Worm (Caenorhabditis elegans) whole organism, young adult: ENCODE measurements around the gene F55D10.4.

ENCODE experiments used
- B0035.1 ChIP-seq: sonication (generic microtip); optimal IDR thresholded peaks from 2 replicates; lab custom pipeline; 2016; ENCODE audit warnings: missing genetic modification characterization, mild to moderate bottlenecking, missing compliant biosample characterization, missing genotype, missing genetic modification reagents
- F22D6.2 ChIP-seq: sonication (generic microtip); optimal IDR thresholded peaks from 2 replicates; lab custom pipeline; 2016; ENCODE audit warnings: mild to moderate bottlenecking, missing genetic modification characterization, missing compliant biosample characterization
- T07F8.4 ChIP-seq: sonication (generic microtip); optimal IDR thresholded peaks from 2 replicates; lab custom pipeline; 2016; ENCODE audit warnings: mild to moderate bottlenecking, missing genetic modification characterization, moderate library complexity, missing compliant biosample characterization
- T26A5.8 ChIP-seq: sonication (generic microtip); optimal IDR thresholded peaks from 2 replicates; lab custom pipeline; 2016; ENCODE audit warnings: missing genetic modification characterization, missing compliant biosample characterization
- Y53F4B.3 ChIP-seq: fragments of 200-800 bp; sonication (Bioruptor generic); IDR thresholded peaks from 2 replicates; pipeline ENCODE4 v1.3.6; 2022; ENCODE audit warnings: missing genetic modification reagents, missing genetic modification characterization, missing compliant biosample characterization
- ama-1 ChIP-seq, 3 experiments: fragments of 150-350 bp in 1 of 3; sonication (generic microtip) in 2 of 3; optimal IDR thresholded peaks; 2 replicates each; lab custom pipeline; 2014 to 2018; ENCODE audit warnings: missing biosample characterization in 2 of 3, missing genetic modification characterization in 2 of 3, missing genetic modification reagents in 2 of 3
- aptf-2 ChIP-seq: fragments of 200-800 bp; sonication (Bioruptor generic); conservative IDR thresholded peaks from 2 replicates; pipeline ENCODE4 v1.3.6; 2022; ENCODE audit warnings: missing genetic modification reagents, missing genetic modification characterization, missing compliant biosample characterization
- aptf-3 ChIP-seq: fragments of 200-800 bp; sonication (Bioruptor generic); IDR thresholded peaks from 2 replicates; pipeline ENCODE4 v1.3.6; 2022; ENCODE audit warnings: missing genetic modification characterization, missing compliant biosample characterization
- attf-3 ChIP-seq: fragments of 200-800 bp; sonication (Bioruptor generic); conservative IDR thresholded peaks from 2 replicates; pipeline ENCODE4 v1.3.6; 2022; ENCODE audit warnings: missing genetic modification reagents, missing genetic modification characterization, missing compliant biosample characterization
- ceh-100 ChIP-seq: fragments of 200-800 bp; sonication (Bioruptor generic); IDR thresholded peaks from 2 replicates; pipeline ENCODE4 v1.3.6; 2022; ENCODE audit warnings: missing genetic modification reagents, missing genetic modification characterization, missing compliant biosample characterization
- ceh-58 ChIP-seq: fragments of 200-800 bp; sonication (Bioruptor generic); IDR thresholded peaks from 2 replicates; pipeline ENCODE4 v1.3.6; 2022; ENCODE audit warnings: missing genetic modification characterization, missing compliant biosample characterization
- ceh-79 ChIP-seq: sonication (generic microtip); optimal IDR thresholded peaks from 2 replicates; lab custom pipeline; 2017; ENCODE audit warnings: mild to moderate bottlenecking, missing genetic modification characterization, missing compliant biosample characterization
- chd-7 ChIP-seq: sonication (generic microtip); optimal IDR thresholded peaks from 2 replicates; lab custom pipeline; 2016; ENCODE audit warnings: mild to moderate bottlenecking, missing genetic modification characterization, moderate library complexity, missing compliant biosample characterization
- dpl-1 ChIP-seq: fragments of 150-350 bp; optimal IDR thresholded peaks from 2 replicates; lab custom pipeline; 2014; ENCODE audit warnings: missing biosample characterization, missing genetic modification reagents, missing genetic modification characterization
- egl-18 ChIP-seq: fragments of 200-800 bp; sonication (Bioruptor generic); IDR thresholded peaks from 2 replicates; pipeline ENCODE4 v1.3.6; 2022; ENCODE audit warnings: missing genetic modification reagents, missing genetic modification characterization, missing compliant biosample characterization
- fkh-3 ChIP-seq: sonication (generic microtip); optimal IDR thresholded peaks from 2 replicates; lab custom pipeline; 2016; ENCODE audit warnings: mild to moderate bottlenecking, missing genetic modification characterization, missing compliant biosample characterization
- hlh-12 ChIP-seq: sonication (generic microtip); optimal IDR thresholded peaks from 2 replicates; lab custom pipeline; 2016; ENCODE audit warnings: missing genetic modification characterization, missing compliant biosample characterization
- hlh-26 ChIP-seq: fragments of 200-800 bp; sonication (Bioruptor generic); conservative IDR thresholded peaks from 2 replicates; pipeline ENCODE4 v1.3.6; 2022; ENCODE audit warnings: missing genetic modification reagents, missing genetic modification characterization, missing compliant biosample characterization
- let-526 ChIP-seq: fragments of 200-800 bp; sonication (Bioruptor generic); IDR thresholded peaks from 2 replicates; pipeline ENCODE4 v1.3.6; 2022; ENCODE audit warnings: missing genetic modification reagents, missing genetic modification characterization, missing compliant biosample characterization
- lin-35 ChIP-seq, 3 experiments: fragments of 150-350 bp in 2 of 3; sonication (generic microtip) in 1 of 3; optimal IDR thresholded peaks; 2 replicates each; lab custom pipeline; 2014 to 2018; ENCODE audit warnings: missing biosample characterization in 3 of 3, missing genetic modification characterization in 3 of 3, missing genetic modification reagents in 3 of 3
- madf-10 ChIP-seq: sonication (generic microtip); optimal IDR thresholded peaks from 2 replicates; lab custom pipeline; 2016; ENCODE audit warnings: mild to moderate bottlenecking, missing genetic modification characterization, missing compliant biosample characterization
- madf-3 ChIP-seq: fragments of 200-800 bp; sonication (Bioruptor generic); IDR thresholded peaks from 2 replicates; pipeline ENCODE4 v1.3.6; 2022; ENCODE audit warnings: missing genetic modification reagents, missing genetic modification characterization, missing compliant biosample characterization
- madf-8 ChIP-seq: fragments of 200-800 bp; sonication (Bioruptor generic); conservative IDR thresholded peaks from 2 replicates; pipeline ENCODE4 v1.3.6; 2022; ENCODE audit warnings: missing genetic modification reagents, missing genetic modification characterization, missing compliant biosample characterization
- mel-28 ChIP-seq: sonication (generic microtip); optimal IDR thresholded peaks from 2 replicates; lab custom pipeline; 2016; ENCODE audit warnings: borderline replicate concordance, mild to moderate bottlenecking, missing genetic modification characterization, missing compliant biosample characterization
- mes-4 ChIP-seq: sonication (generic microtip); optimal IDR thresholded peaks from 2 replicates; lab custom pipeline; 2016; ENCODE audit warnings: missing genotype, missing genetic modification characterization, missing compliant biosample characterization
- nfya-1 ChIP-seq: sonication (generic microtip); optimal IDR thresholded peaks from 2 replicates; lab custom pipeline; 2017; ENCODE audit warnings: antibody characterized with exemption, missing compliant biosample characterization, missing genetic modification characterization, borderline replicate concordance; ENCODE audit not compliant: insufficient read depth
- nfya-2 ChIP-seq: fragments of 200-800 bp; sonication (Bioruptor generic); IDR thresholded peaks from 2 replicates; pipeline ENCODE4 v1.3.6; 2022; ENCODE audit warnings: missing genetic modification reagents, missing genetic modification characterization, missing compliant biosample characterization
- nhr-27 ChIP-seq: fragments of 200-800 bp; sonication (Bioruptor generic); optimal IDR thresholded peaks from 2 replicates; lab custom pipeline; 2018; ENCODE audit warnings: mild to moderate bottlenecking, missing genetic modification characterization, moderate library complexity, missing compliant biosample characterization
- nhr-80 ChIP-seq: sonication (generic microtip); optimal IDR thresholded peaks from 2 replicates; lab custom pipeline; 2016; ENCODE audit warnings: missing genetic modification characterization, missing compliant biosample characterization
- nhr-90 ChIP-seq: sonication (generic microtip); optimal IDR thresholded peaks from 2 replicates; lab custom pipeline; 2016; ENCODE audit warnings: missing genotype, mild to moderate bottlenecking, missing genetic modification characterization, missing compliant biosample characterization
- sdz-38 ChIP-seq: sonication (generic microtip); optimal IDR thresholded peaks from 2 replicates; lab custom pipeline; 2016; ENCODE audit warnings: missing genotype, missing genetic modification characterization, missing compliant biosample characterization
- snpc-1.3 ChIP-seq: sonication (generic microtip); optimal IDR thresholded peaks from 2 replicates; lab custom pipeline; 2017; ENCODE audit warnings: missing genetic modification characterization, mild to moderate bottlenecking, missing compliant biosample characterization, antibody characterized with exemption, moderate library complexity, missing genotype, missing genetic modification reagents; ENCODE audit not compliant: insufficient read depth
- somi-1 ChIP-seq: fragments of 200-800 bp; sonication (Bioruptor generic); optimal IDR thresholded peaks from 2 replicates; lab custom pipeline; 2018; ENCODE audit warnings: mild to moderate bottlenecking, missing genetic modification characterization, missing compliant biosample characterization
- sptf-2 ChIP-seq: fragments of 200-800 bp; sonication (Bioruptor generic); optimal IDR thresholded peaks from 2 replicates; lab custom pipeline; 2018; ENCODE audit warnings: mild to moderate bottlenecking, missing genetic modification characterization, missing compliant biosample characterization
- tbx-9 ChIP-seq: sonication (generic microtip); optimal IDR thresholded peaks from 2 replicates; lab custom pipeline; 2016; ENCODE audit warnings: borderline replicate concordance, missing genetic modification characterization, inconsistent platforms, missing compliant biosample characterization
- xnd-1 ChIP-seq: sonication (generic microtip); optimal IDR thresholded peaks from 2 replicates; lab custom pipeline; 2016; ENCODE audit warnings: missing genotype, missing genetic modification reagents, missing genetic modification characterization, missing compliant biosample characterization
- zim-3 ChIP-seq: sonication (generic microtip); optimal IDR thresholded peaks from 2 replicates; lab custom pipeline; 2017; ENCODE audit warnings: mild to moderate bottlenecking, missing genetic modification characterization, moderate library complexity, missing compliant biosample characterization
- ztf-6 ChIP-seq: fragments of 200-800 bp; sonication (Bioruptor generic); IDR thresholded peaks from 2 replicates; pipeline ENCODE4 v1.3.6; 2022; ENCODE audit warnings: missing genetic modification reagents, missing genetic modification characterization, missing compliant biosample characterization

F55D10.4 gene

DNA sequence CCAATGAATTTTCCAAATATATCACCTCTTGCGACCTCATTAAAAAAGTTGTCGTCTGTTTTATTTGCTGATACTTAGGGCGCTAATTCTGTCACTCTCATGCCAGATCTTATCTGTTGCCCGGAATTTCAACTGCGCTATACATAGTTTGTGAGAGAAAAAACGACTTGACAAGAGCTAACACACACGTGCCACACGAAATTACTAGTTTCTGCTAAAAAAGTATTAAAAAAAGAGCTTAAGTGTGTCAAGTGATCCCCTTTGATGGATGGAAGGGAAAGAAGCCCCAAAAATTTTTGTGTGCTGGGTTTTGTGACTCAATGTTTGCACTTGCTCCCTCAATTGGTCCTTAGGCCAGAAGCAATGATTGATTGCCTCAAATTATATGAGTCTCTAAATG is 20.2 kb upstream of the F55D10.4 start:
- TF ChIP-seq nfya-2 (GFP tag; lab: Robert Waterston, UW) (no peak), nhr-90 (tag; lab: Kevin White, UChicago) (no peak), ceh-100 (GFP tag; lab: Robert Waterston, UW) (no peak), zim-3 (tag; lab: Kevin White, UChicago) (no peak), madf-3 (GFP tag; lab: Robert Waterston, UW) (no peak), nfya-1 (tag; lab: Kevin White, UChicago) (no peak), sptf-2 (GFP tag; lab: Kevin White, UChicago) (no peak)

DNA sequence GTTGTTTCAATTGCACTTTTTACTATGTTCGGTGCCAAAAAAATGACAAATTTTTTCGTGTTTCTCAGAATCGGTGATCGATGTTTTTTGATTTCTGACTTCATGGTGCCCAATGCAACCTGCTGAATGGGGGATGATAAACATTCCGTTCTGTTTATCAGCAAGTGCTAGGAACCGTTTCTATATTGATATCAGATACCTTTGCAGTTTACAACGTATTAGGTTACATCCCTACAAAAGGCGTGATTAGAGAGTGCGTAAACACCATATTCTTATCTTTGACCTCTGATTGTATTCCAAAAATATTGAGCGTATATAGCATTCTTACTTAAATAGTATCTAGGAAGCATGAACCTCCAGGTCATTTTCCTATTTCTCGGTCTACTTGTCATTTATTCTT is 12.3 kb upstream of the F55D10.4 start, which contains the start of gene aman-1:
Gene aman-1 (plus strand): TSS at position 344 of the 400 bp plus-strand sequence.
- no peak for TF ChIP-seq aptf-2 (GFP tag; lab: Robert Waterston, UW)
- no peak for TF ChIP-seq sdz-38 (tag; lab: Kevin White, UChicago)
- TF ChIP-seq hlh-26 (GFP tag; lab: Robert Waterston, UW) = no peak
- TF ChIP-seq egl-18 = no peak
- no peak for TF ChIP-seq T07F8.4 (tag; lab: Kevin White, UChicago)
- no peak for TF ChIP-seq fkh-3 (tag; lab: Kevin White, UChicago)
- no peak for TF ChIP-seq xnd-1 (tag; lab: Kevin White, UChicago)
- no peak for TF ChIP-seq attf-3
- no peak for TF ChIP-seq mes-4 (tag; lab: Kevin White, UChicago)
- no peak for TF ChIP-seq hlh-12 (tag; lab: Kevin White, UChicago)
- TF ChIP-seq dpl-1 (GFP tag; lab: Kevin White, UChicago) = no peak
- TF ChIP-seq ceh-100 (GFP tag; lab: Robert Waterston, UW) = no peak
- no peak for TF ChIP-seq F22D6.2 (tag; lab: Kevin White, UChicago)
- no peak for TF ChIP-seq aptf-3
- TF ChIP-seq nhr-80 (tag; lab: Kevin White, UChicago) = no peak
- TF ChIP-seq chd-7 = no peak
- no peak for TF ChIP-seq ama-1 (optimal IDR thresholded peaks at IDR 0.05; lab: Kevin White, UChicago)
- no peak for TF ChIP-seq ama-1 (GFP tag; optimal IDR thresholded peaks at IDR 0.05; lab: Kevin White, UChicago)

DNA sequence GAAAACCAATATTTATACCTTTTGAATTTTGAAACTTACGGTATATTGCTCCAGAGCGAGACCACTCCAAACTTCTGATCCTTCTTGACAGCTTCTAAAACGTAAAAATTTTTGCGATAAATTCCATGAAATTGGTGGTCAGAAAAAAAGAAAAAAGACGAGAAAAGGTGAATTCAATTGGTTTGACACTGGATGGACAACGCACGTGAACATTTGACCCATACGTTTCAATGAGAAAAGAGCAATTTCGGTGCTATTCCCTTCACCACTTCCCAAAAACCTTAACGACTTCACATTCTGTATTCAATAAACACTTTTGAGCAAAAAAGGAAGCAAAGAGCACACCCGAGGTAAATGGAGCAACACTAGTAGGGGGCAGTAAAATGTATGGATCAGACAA is 6.9 kb upstream of the F55D10.4 start, which contains the start of gene acc-3:
Gene acc-3 (minus strand): TSS at position 101 of the 400 bp plus-strand sequence.
- no peak for TF ChIP-seq xnd-1 (tag; lab: Kevin White, UChicago)
- no peak for TF ChIP-seq ceh-58 (GFP tag; lab: Robert Waterston, UW)
- TF ChIP-seq fkh-3 (tag; lab: Kevin White, UChicago) = no peak
- TF ChIP-seq ceh-79 (tag; lab: Kevin White, UChicago) = no peak
- no peak for TF ChIP-seq B0035.1

DNA sequence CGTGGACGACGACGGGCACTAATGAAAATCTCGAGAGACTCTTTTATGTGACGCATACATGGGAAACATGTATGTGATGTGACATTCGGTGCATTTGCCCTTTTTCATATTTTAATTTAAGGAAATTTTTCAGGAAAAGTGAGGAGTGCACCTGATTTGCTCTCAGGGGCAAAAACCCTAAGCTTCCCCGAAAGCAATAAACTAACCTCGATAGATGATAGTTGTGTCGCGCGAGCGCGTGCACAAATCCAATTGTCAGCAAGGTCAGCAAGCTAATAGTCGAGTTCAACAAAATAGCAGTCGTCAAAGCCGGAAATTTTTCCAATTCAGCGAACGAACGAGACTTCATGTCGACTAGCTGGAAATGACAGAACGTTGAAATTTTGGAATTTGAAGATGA is 2.3 kb downstream of the F55D10.4 start:
- TF ChIP-seq nhr-80 (tag; lab: Kevin White, UChicago) (no peak), let-526 (GFP tag; lab: Robert Waterston, UW) (no peak), aptf-3 (no peak), attf-3 (no peak), snpc-1.3 (no peak), Y53F4B.3 (no peak), madf-8 (GFP tag; lab: Robert Waterston, UW) (no peak), madf-10 (tag; lab: Kevin White, UChicago) (no peak), lin-35 (GFP tag; optimal IDR thresholded peaks at IDR 0.05; lab: Kevin White, UChicago) (no peak), somi-1 (GFP tag; lab: Kevin White, UChicago) (no peak), ztf-6 (GFP tag; lab: Robert Waterston, UW) (no peak), nhr-27 (tag; lab: Kevin White, UChicago) (no peak), mel-28 (tag; lab: Kevin White, UChicago) (no peak), tbx-9 (tag; lab: Kevin White, UChicago) (no peak), T26A5.8 (tag; lab: Kevin White, UChicago) (no peak)
- TF ChIP-seq, all 124 proteins: peak for 0
